Fruit fly (Drosophila melanogaster) whole organism, embryonic: ENCODE results near the gene Nup107.

ENCODE experiments used
- Bteb2 ChIP-seq: fragments of 200-800 bp; sonication (Bioruptor generic); optimal IDR thresholded peaks from 2 replicates; lab custom pipeline; 2016; ENCODE audit warnings: missing biosample characterization, missing genetic modification characterization
- CG10543 ChIP-seq: fragments of 200-800 bp; sonication (Bioruptor generic); optimal IDR thresholded peaks from 3 replicates; lab custom pipeline; 2017; ENCODE audit warnings: missing biosample characterization, mild to moderate bottlenecking, missing genetic modification characterization, moderate library complexity
- CG11085 ChIP-seq: fragments of 200-800 bp; sonication (Bioruptor generic); IDR thresholded peaks from 2 replicates; pipeline ENCODE4 v1.3.6; 2022; ENCODE audit warnings: missing biosample characterization, missing genetic modification characterization
- CG12104 ChIP-seq: fragments of 200-800 bp; sonication (Bioruptor generic); optimal IDR thresholded peaks from 3 replicates; lab custom pipeline; 2016; ENCODE audit warnings: missing biosample characterization, missing genetic modification characterization
- CG12391 ChIP-seq: fragments of 200-800 bp; sonication (Bioruptor generic); optimal IDR thresholded peaks from 3 replicates; lab custom pipeline; 2018; ENCODE audit warnings: missing biosample characterization, mild to moderate bottlenecking, missing genetic modification characterization, moderate library complexity
- CG12744 ChIP-seq: fragments of 200-800 bp; sonication (Bioruptor generic); optimal IDR thresholded peaks from 2 replicates; lab custom pipeline; 2016; ENCODE audit warnings: missing biosample characterization, missing genetic modification characterization
- CG13424 ChIP-seq: fragments of 200-800 bp; sonication (Bioruptor generic); optimal IDR thresholded peaks from 2 replicates; lab custom pipeline; 2019; ENCODE audit warnings: missing biosample characterization, mild to moderate bottlenecking, missing genetic modification characterization, moderate library complexity
- CG13894 ChIP-seq: fragments of 200-800 bp; sonication (Bioruptor generic); optimal IDR thresholded peaks from 3 replicates; lab custom pipeline; 2018; ENCODE audit warnings: missing biosample characterization, mild to moderate bottlenecking, missing genetic modification characterization, moderate library complexity
- CG14441 ChIP-seq: fragments of 200-800 bp; sonication (Bioruptor generic); IDR thresholded peaks from 2 replicates; pipeline ENCODE4 v1.3.6; 2022; ENCODE audit warnings: missing biosample characterization, missing genetic modification characterization
- CG14965 ChIP-seq: fragments of 200-800 bp; sonication (Bioruptor generic); optimal IDR thresholded peaks from 2 replicates; lab custom pipeline; 2016; ENCODE audit warnings: missing biosample characterization, missing genetic modification characterization, borderline replicate concordance
- CG1603 ChIP-seq: fragments of 200-800 bp; sonication (Bioruptor generic); optimal IDR thresholded peaks from 2 replicates; lab custom pipeline; 2019; ENCODE audit warnings: missing biosample characterization, mild to moderate bottlenecking, missing genetic modification characterization, moderate library complexity
- CG17361 ChIP-seq: fragments of 200-800 bp; sonication (Bioruptor generic); IDR thresholded peaks from 3 replicates; pipeline ENCODE4 v1.3.6; 2022; ENCODE audit warnings: missing biosample characterization, missing genetic modification characterization
- CG18764 ChIP-seq: fragments of 200-800 bp; sonication (Bioruptor generic); optimal IDR thresholded peaks from 3 replicates; lab custom pipeline; 2016; ENCODE audit warnings: missing biosample characterization, missing genetic modification characterization
- CG31388 ChIP-seq: fragments of 200-800 bp; sonication (Bioruptor generic); optimal IDR thresholded peaks from 2 replicates; lab custom pipeline; 2016; ENCODE audit warnings: missing biosample characterization, missing genetic modification characterization
- CG3163 ChIP-seq: fragments of 200-800 bp; sonication (Bioruptor generic); optimal IDR thresholded peaks from 3 replicates; lab custom pipeline; 2016; ENCODE audit warnings: missing biosample characterization, missing genetic modification characterization
- CG34376 ChIP-seq: fragments of 200-800 bp; sonication (Bioruptor generic); optimal IDR thresholded peaks from 2 replicates; lab custom pipeline; 2018; ENCODE audit warnings: missing biosample characterization, mild to moderate bottlenecking, missing genetic modification characterization
- CG3847 ChIP-seq: fragments of 200-800 bp; sonication (Bioruptor generic); IDR thresholded peaks from 2 replicates; pipeline ENCODE4 v1.3.6; 2022; ENCODE audit warnings: missing biosample characterization, missing genetic modification characterization
- CG42726 ChIP-seq: fragments of 200-800 bp; sonication (Bioruptor generic); IDR thresholded peaks from 2 replicates; pipeline ENCODE4 v1.3.6; 2022; ENCODE audit warnings: missing biosample characterization, missing genetic modification characterization; ENCODE audit not compliant: partially characterized antibody
- CG4328 ChIP-seq: fragments of 200-800 bp; sonication (Bioruptor generic); optimal IDR thresholded peaks from 3 replicates; lab custom pipeline; 2017; ENCODE audit warnings: missing biosample characterization, missing genetic modification reagents, missing genetic modification characterization
- CG4617 ChIP-seq: fragments of 200-800 bp; sonication (Bioruptor generic); optimal IDR thresholded peaks from 3 replicates; lab custom pipeline; 2016; ENCODE audit warnings: missing biosample characterization, missing genetic modification characterization, borderline replicate concordance
- CG7357 ChIP-seq: fragments of 200-800 bp; sonication (Bioruptor generic); IDR thresholded peaks from 3 replicates; pipeline ENCODE4 v1.3.6; 2022; ENCODE audit warnings: missing biosample characterization, missing genetic modification characterization
- CG7745 ChIP-seq: fragments of 200-800 bp; sonication (Bioruptor generic); optimal IDR thresholded peaks from 2 replicates; lab custom pipeline; 2018; ENCODE audit warnings: missing biosample characterization, mild to moderate bottlenecking, missing genetic modification characterization, moderate library complexity
- CG8478 ChIP-seq: fragments of >200 bp; optimal IDR thresholded peaks from 2 replicates; lab custom pipeline; 2018
- CG9437 ChIP-seq: fragments of 200-800 bp; sonication (Bioruptor generic); optimal IDR thresholded peaks from 2 replicates; lab custom pipeline; 2018; ENCODE audit warnings: missing biosample characterization, mild to moderate bottlenecking, missing genetic modification characterization
- CG9609 ChIP-seq: fragments of 200-800 bp; sonication (Bioruptor generic); optimal IDR thresholded peaks from 3 replicates; lab custom pipeline; 2016; ENCODE audit warnings: missing biosample characterization, missing genetic modification characterization
- Dref ChIP-seq: fragments of 200-800 bp; sonication (Bioruptor generic); IDR thresholded peaks from 2 replicates; pipeline ENCODE4 v1.3.6; 2022; ENCODE audit warnings: missing biosample characterization, missing genetic modification characterization
- E2f2 ChIP-seq: fragments of 200-800 bp; sonication (Bioruptor generic); IDR thresholded peaks from 2 replicates; pipeline ENCODE4 v1.3.6; 2022; ENCODE audit warnings: missing biosample characterization, missing genetic modification characterization
- Hsf ChIP-seq: fragments of 200-800 bp; sonication (Bioruptor generic); optimal IDR thresholded peaks from 3 replicates; lab custom pipeline; 2016; ENCODE audit warnings: missing biosample characterization, missing genetic modification characterization
- MBD-R2 ChIP-seq: fragments of 200-800 bp; sonication (Bioruptor generic); IDR thresholded peaks from 2 replicates; pipeline ENCODE4 v1.3.6; 2022; ENCODE audit warnings: missing biosample characterization, missing genetic modification characterization
- Myb ChIP-seq: fragments of 200-800 bp; sonication (Bioruptor generic); optimal IDR thresholded peaks from 2 replicates; lab custom pipeline; 2016; ENCODE audit warnings: missing biosample characterization, missing genetic modification characterization
- NfI ChIP-seq: fragments of 200-800 bp; sonication (Bioruptor generic); optimal IDR thresholded peaks from 3 replicates; lab custom pipeline; 2018; ENCODE audit warnings: missing biosample characterization, mild to moderate bottlenecking, missing genetic modification characterization, moderate library complexity
- Rfx ChIP-seq: fragments of 200-800 bp; sonication (Bioruptor generic); IDR thresholded peaks from 2 replicates; pipeline ENCODE4 v1.3.6; 2022; ENCODE audit warnings: missing biosample characterization, missing genetic modification characterization
- Rx ChIP-seq: fragments of 200-800 bp; sonication (Bioruptor generic); IDR thresholded peaks from 2 replicates; pipeline ENCODE4 v1.3.6; 2022; ENCODE audit warnings: missing biosample characterization, missing genetic modification characterization
- Sin3A ChIP-seq: fragments of >200 bp; optimal IDR thresholded peaks from 2 replicates; lab custom pipeline; 2018
- Sry-β ChIP-seq: fragments of 200-800 bp; sonication (Bioruptor generic); optimal IDR thresholded peaks from 2 replicates; lab custom pipeline; 2018; ENCODE audit warnings: missing biosample characterization, mild to moderate bottlenecking, missing genetic modification characterization, moderate library complexity
- TFAM ChIP-seq: fragments of 200-800 bp; sonication (Bioruptor generic); optimal IDR thresholded peaks from 2 replicates; lab custom pipeline; 2017; ENCODE audit warnings: missing biosample characterization, missing genetic modification characterization, inconsistent platforms
- Vsx1 ChIP-seq: fragments of 200-800 bp; sonication (Bioruptor generic); optimal IDR thresholded peaks from 2 replicates; lab custom pipeline; 2017; ENCODE audit warnings: missing biosample characterization, mild to moderate bottlenecking, missing genetic modification characterization, missing genetic modification reagents
- aop ChIP-seq: fragments of 200-800 bp; sonication (Bioruptor generic); IDR thresholded peaks from 2 replicates; pipeline ENCODE4 v1.3.6; 2022; ENCODE audit warnings: missing biosample characterization, missing genetic modification characterization
- bab2 ChIP-seq: fragments of 200-800 bp; sonication (Bioruptor generic); optimal IDR thresholded peaks from 2 replicates; lab custom pipeline; 2016; ENCODE audit warnings: missing biosample characterization, missing genetic modification characterization
- bsh ChIP-seq, 2 experiments: fragments of 200-800 bp; sonication (Bioruptor generic); optimal IDR thresholded peaks; 2 replicates each; lab custom pipeline; 2017 to 2018; ENCODE audit warnings: mild to moderate bottlenecking in 2 of 2, missing biosample characterization in 2 of 2, missing genetic modification characterization in 2 of 2, moderate library complexity in 1 of 2
- chif ChIP-seq, 2 experiments: fragments of 200-800 bp; sonication (Bioruptor generic); optimal IDR thresholded peaks; 3 replicates each; lab custom pipeline; 2016; ENCODE audit warnings: missing biosample characterization in 2 of 2, missing genetic modification characterization in 2 of 2
- fd102C ChIP-seq: fragments of 200-800 bp; sonication (Bioruptor generic); optimal IDR thresholded peaks from 2 replicates; lab custom pipeline; 2018; ENCODE audit warnings: missing biosample characterization, mild to moderate bottlenecking, missing genetic modification characterization, moderate library complexity
- fd96Cb ChIP-seq: fragments of 200-800 bp; sonication (Bioruptor generic); optimal IDR thresholded peaks from 2 replicates; lab custom pipeline; 2018; ENCODE audit warnings: missing biosample characterization, mild to moderate bottlenecking, missing genetic modification characterization, moderate library complexity
- grau ChIP-seq: fragments of 200-800 bp; optimal IDR thresholded peaks from 3 replicates; lab custom pipeline; 2019; ENCODE audit warnings: missing biosample characterization, mild to moderate bottlenecking, missing genetic modification characterization, moderate library complexity
- jumu ChIP-seq: fragments of 200-800 bp; sonication (Bioruptor generic); optimal IDR thresholded peaks from 3 replicates; lab custom pipeline; 2016; ENCODE audit warnings: missing biosample characterization, missing genetic modification characterization
- lmd ChIP-seq: fragments of 200-800 bp; sonication (Bioruptor generic); IDR thresholded peaks from 2 replicates; pipeline ENCODE4 v1.3.6; 2022; ENCODE audit warnings: missing biosample characterization, missing genetic modification characterization
- sc ChIP-seq, 3 experiments: fragments of >200 bp in 2 of 3; fragments of 200-800 bp in 1 of 3; sonication (Bioruptor generic) in 1 of 3; optimal IDR thresholded peaks; 2 replicates in 2 of 3; 3 replicates in 1 of 3; lab custom pipeline; 2017; ENCODE audit warnings: mild to moderate bottlenecking in 1 of 3, missing biosample characterization in 1 of 3, missing genetic modification characterization in 1 of 3, missing genetic modification reagents in 1 of 3
- sens ChIP-seq: fragments of 200-800 bp; sonication (Bioruptor generic); peaks from one replicate; lab custom pipeline; 2016; ENCODE audit warnings: missing biosample characterization, missing genetic modification characterization
- slbo ChIP-seq: fragments of 200-800 bp; sonication (Bioruptor generic); IDR thresholded peaks from 2 replicates; pipeline ENCODE4 v1.3.6; 2022; ENCODE audit warnings: missing biosample characterization, missing genetic modification characterization
- vnd ChIP-seq: fragments of 200-800 bp; sonication (Bioruptor generic); IDR thresholded peaks from 3 replicates; pipeline ENCODE4 v1.3.6; 2022; ENCODE audit warnings: missing biosample characterization, missing genetic modification characterization; ENCODE audit not compliant: partially characterized antibody
- vvl ChIP-seq: fragments of 200-800 bp; sonication (Bioruptor generic); IDR thresholded peaks from 2 replicates; pipeline ENCODE4 v1.3.6; 2022; ENCODE audit warnings: missing biosample characterization, missing genetic modification characterization
- yki ChIP-seq: fragments of >200 bp; optimal IDR thresholded peaks from 3 replicates; lab custom pipeline; 2018

Gene Nup107

dm6 chr2L:10735923-10736322 lies at the start of gene Nup107 (continued):
- TF ChIP-seq CG42726 (GFP tag; lab: Robert Waterston, UW) (no peak), chif (GFP tag; optimal IDR thresholded peaks at IDR 0.05; lab: Kevin White, UChicago) (peak in 1 of 2 experiments; percentile 34), CG9609 (GFP tag; lab: Kevin White, UChicago) (peak; percentile 4), MBD-R2 (GFP tag; lab: Robert Waterston, UW) (peak; percentile 85), E2f2 (GFP tag; lab: Robert Waterston, UW) (peak; percentile 73), CG13424 (peak; percentile 42), jumu (GFP tag; lab: Kevin White, UChicago) (no peak), CG7745 (tag; lab: Kevin White, UChicago) (no peak), lmd (GFP tag; lab: Robert Waterston, UW) (peak; percentile 5; the same call in 1 of the 2 replicates), Rx (GFP tag; lab: Robert Waterston, UW) (no peak), CG13894 (tag; lab: Kevin White, UChicago) (no peak), vnd (GFP tag; lab: Robert Waterston, UW) (no peak), CG18764 (peak; percentile 37), CG8478 (lab: Kevin White, UChicago) (no peak), Bteb2 (GFP tag; lab: Kevin White, UChicago) (no peak), slbo (peak; percentile 54; the same call in 1 of the 2 replicates), CG14441 (GFP tag; lab: Robert Waterston, UW) (0 out of 2 replicates have a peak, but pooled peaks have one; percentile 15), CG34376 (GFP tag; lab: Kevin White, UChicago) (no peak), Sin3A (peak; percentile 62), CG12391 (peak; percentile 32), NfI (GFP tag; lab: Kevin White, UChicago) (peak; percentile 29), sc (optimal IDR thresholded peaks at IDR 0.05; lab: Kevin White, UChicago) (no peak), sc (GFP tag; optimal IDR thresholded peaks at IDR 0.05; lab: Kevin White, UChicago) (no peak), CG1603 (tag; lab: Kevin White, UChicago) (peak; percentile 81), fd96Cb (tag; lab: Kevin White, UChicago) (peak; percentile 7), CG3847 (GFP tag; lab: Robert Waterston, UW) (0 out of 2 replicates have a peak, but pooled peaks have one; percentile 25), CG7357 (peak; percentile 94), CG12744 (no peak), bsh (GFP tag; optimal IDR thresholded peaks at IDR 0.05; lab: Kevin White, UChicago) (peak in 1 of 2 experiments; percentile 13), CG17361 (GFP tag; lab: Robert Waterston, UW) (peak; percentile 32; the same call in 1 of the 3 replicates), CG4617 (peak; percentile 22), Rfx (peak; percentile 34; the same call in 1 of the 2 replicates), CG31388 (GFP tag; lab: Kevin White, UChicago) (no peak), CG3163 (GFP tag; lab: Kevin White, UChicago) (no peak), grau (peak; percentile 40), CG4328 (GFP tag; lab: Kevin White, UChicago) (no peak), Sry-β (no peak), CG11085 (GFP tag; lab: Robert Waterston, UW) (no peak), Myb (GFP tag; lab: Kevin White, UChicago) (peak; percentile 18), CG9437 (GFP tag; lab: Kevin White, UChicago) (peak; percentile 59), CG12104 (GFP tag; lab: Kevin White, UChicago) (no peak), TFAM (no peak), yki (lab: Kevin White, UChicago) (no peak), fd102C (GFP tag; lab: Kevin White, UChicago) (no peak), Dref (GFP tag; lab: Robert Waterston, UW) (peak; percentile 44), Hsf (peak; percentile 18), sens (GFP tag; lab: Kevin White, UChicago) (peak; percentile 84), bab2 (GFP tag; lab: Kevin White, UChicago) (peak; percentile 18), CG10543 (no peak), CG14965 (no peak), Vsx1 (GFP tag; lab: Kevin White, UChicago) (no peak), vvl (GFP tag; lab: Robert Waterston, UW) (no peak), aop (GFP tag; lab: Robert Waterston, UW) (no peak)
